Fruit fly (Drosophila melanogaster): ENCODE data around the gene CG44153.
A peak's percentile ranks its signal among the peaks of the same experiment; 100 is the strongest.

CG44153 gene

dm6 chr2L:10226724-10227407 is 46.8 kb upstream of the CG44153 start, which contains the start of gene CG5708 (continued):
- peak; percentile 1 for TF ChIP-seq Hsf (GFP tag; optimal IDR thresholded peaks at IDR 0.05)
- no peak for TF ChIP-seq bigmax (GFP tag; optimal IDR thresholded peaks at IDR 0.05)
- no peak for TF ChIP-seq CG18764 (GFP tag; optimal IDR thresholded peaks at IDR 0.05)
- TF ChIP-seq danr (GFP tag; IDR thresholded peaks at IDR 0.05) = no peak
- TF ChIP-seq nau (GFP tag; optimal IDR thresholded peaks at IDR 0.05) = no peak
- TF ChIP-seq nerfin-2 (GFP tag; IDR thresholded peaks at IDR 0.05; ENCODE audit: partially characterized antibody) = no peak
- TF ChIP-seq Hmr (GFP tag; optimal IDR thresholded peaks at IDR 0.05) = no peak
- TF ChIP-seq Trl (optimal IDR thresholded peaks at IDR 0.05) = no peak
- no peak for TF ChIP-seq Trl (GFP tag; optimal IDR thresholded peaks at IDR 0.05)
- no peak for TF ChIP-seq shn (GFP tag; optimal IDR thresholded peaks at IDR 0.05)
- TF ChIP-seq CG3838 (GFP tag; optimal IDR thresholded peaks at IDR 0.05) = no peak
- TF ChIP-seq slp2 (GFP tag; optimal IDR thresholded peaks at IDR 0.05) = no peak
- TF ChIP-seq dan (GFP tag; IDR thresholded peaks at IDR 0.05) = no peak
- no peak for TF ChIP-seq kni (GFP tag; optimal IDR thresholded peaks at IDR 0.05)
- peak; percentile 30; the same call in 2 of the 3 replicates for TF ChIP-seq CG34224 (GFP tag; IDR thresholded peaks at IDR 0.05; ENCODE audit: partially characterized antibody)
- no peak for TF ChIP-seq repo (GFP tag; optimal IDR thresholded peaks at IDR 0.05)
- TF ChIP-seq CG13296 (GFP tag; optimal IDR thresholded peaks at IDR 0.05) = no peak
- TF ChIP-seq Rx (GFP tag; IDR thresholded peaks at IDR 0.05) = no peak
- TF ChIP-seq nom (GFP tag; optimal IDR thresholded peaks at IDR 0.05) = no peak
- no peak for TF ChIP-seq sc (optimal IDR thresholded peaks at IDR 0.05)
- no peak for TF ChIP-seq sc (GFP tag; optimal IDR thresholded peaks at IDR 0.05)
- TF ChIP-seq CG30020 (tag; optimal IDR thresholded peaks at IDR 0.05) = peak; percentile 99
- TF ChIP-seq ssp (GFP tag; IDR thresholded peaks at IDR 0.05) = peak; percentile 87
- no peak for TF ChIP-seq wdn (GFP tag; IDR thresholded peaks at IDR 0.05)
- TF ChIP-seq dpn (GFP tag; optimal IDR thresholded peaks at IDR 0.05) = no peak
- no peak for TF ChIP-seq pb (GFP tag; optimal IDR thresholded peaks at IDR 0.05)
- TF ChIP-seq CG17328 (GFP tag; IDR thresholded peaks at IDR 0.05) = no peak
- TF ChIP-seq fd64A (GFP tag; optimal IDR thresholded peaks at IDR 0.05) = no peak
- no peak for TF ChIP-seq yki (optimal IDR thresholded peaks at IDR 0.05)
- no peak for TF ChIP-seq fd96Cb (tag; optimal IDR thresholded peaks at IDR 0.05)
- no peak for TF ChIP-seq mam (GFP tag; optimal IDR thresholded peaks at IDR 0.05)
- TF ChIP-seq CG11560 (tag; IDR thresholded peaks at IDR 0.05) = no peak
- no peak for TF ChIP-seq fd102C (GFP tag; optimal IDR thresholded peaks at IDR 0.05)
- TF ChIP-seq sens (GFP tag) = peak; percentile 35
- TF ChIP-seq hbn (GFP tag; IDR thresholded peaks at IDR 0.05; ENCODE audit: partially characterized antibody) = peak; percentile 30; the same call in 1 of the 2 replicates
- no peak for TF ChIP-seq btn (GFP tag; optimal IDR thresholded peaks at IDR 0.05)
- no peak for TF ChIP-seq CG2875 (GFP tag; optimal IDR thresholded peaks at IDR 0.05)
- no peak for TF ChIP-seq CG16779 (GFP tag; IDR thresholded peaks at IDR 0.05)
- no peak for TF ChIP-seq seq (GFP tag; IDR thresholded peaks at IDR 0.05)
- TF ChIP-seq CG7357 (GFP tag; IDR thresholded peaks at IDR 0.05) = no peak
- TF ChIP-seq slou (GFP tag; optimal IDR thresholded peaks at IDR 0.05) = no peak
- no peak for TF ChIP-seq NFAT (GFP tag; IDR thresholded peaks at IDR 0.05)
- TF ChIP-seq Fer3 (tag; optimal IDR thresholded peaks at IDR 0.05) = no peak
- TF ChIP-seq HHEX (GFP tag; optimal IDR thresholded peaks at IDR 0.05) = no peak
- no peak for TF ChIP-seq TFAM (GFP tag; optimal IDR thresholded peaks at IDR 0.05)
- peak; percentile 54; the same call in 1 of the 2 replicates for TF ChIP-seq CG42726 (GFP tag; IDR thresholded peaks at IDR 0.05; ENCODE audit: partially characterized antibody)
- peak; percentile 33 for TF ChIP-seq CG14710 (tag; optimal IDR thresholded peaks at IDR 0.05)
- peak; percentile 24 for TF ChIP-seq grau (tag; optimal IDR thresholded peaks at IDR 0.05)
- no peak for TF ChIP-seq ERR (GFP tag; optimal IDR thresholded peaks at IDR 0.05)
- no peak for TF ChIP-seq tup (GFP tag; optimal IDR thresholded peaks at IDR 0.05)
- no peak for TF ChIP-seq CG6765 (GFP tag; optimal IDR thresholded peaks at IDR 0.05)
- TF ChIP-seq eyg (GFP tag; optimal IDR thresholded peaks at IDR 0.05) = no peak

Data from whole organism, embryonic.